Fruit fly (Drosophila melanogaster): ENCODE results near the gene CG14346.

DNA sequence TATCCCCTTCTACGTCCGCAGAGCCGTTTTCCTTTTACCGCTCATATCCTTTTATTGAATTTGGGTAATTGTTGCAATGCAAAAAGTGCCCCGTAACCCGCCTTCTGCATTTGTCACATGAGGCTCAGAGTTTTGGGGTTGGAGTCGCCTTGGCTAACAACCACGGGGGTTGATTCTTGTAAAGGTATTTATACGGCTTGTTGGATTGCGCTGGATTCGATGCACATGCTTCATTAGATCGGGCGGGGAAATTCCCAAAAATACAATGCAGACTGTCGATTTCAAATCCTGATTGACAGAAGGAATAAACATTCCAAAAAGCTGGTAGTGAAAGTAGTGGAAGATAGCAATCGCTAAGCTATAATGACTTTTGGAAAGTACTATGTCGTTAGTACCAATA is 22.5 kb downstream of the CG14346 start:
- no peak for TF ChIP-seq usp (GFP tag; optimal IDR thresholded peaks at IDR 0.05)
- no peak for TF ChIP-seq pan (optimal IDR thresholded peaks at IDR 0.05)
- TF ChIP-seq CG8478 (optimal IDR thresholded peaks at IDR 0.05) = no peak
- no peak for TF ChIP-seq psq (optimal IDR thresholded peaks at IDR 0.05)

Data from whole organism.